Fruit fly (Drosophila melanogaster): ENCODE data around the gene dpr15.

Gene dpr15

dm6 chr3R:12158495-12158894 is at the start of gene dpr15:
TSS of gene dpr15 (minus strand) at chr3R:12158595.
- no peak for TF ChIP-seq CG8478 (optimal IDR thresholded peaks at IDR 0.05)
- TF ChIP-seq pan (optimal IDR thresholded peaks at IDR 0.05): no peak
- TF ChIP-seq Dll (optimal IDR thresholded peaks at IDR 0.05): no peak
- TF ChIP-seq usp (GFP tag; optimal IDR thresholded peaks at IDR 0.05): no peak
- TF ChIP-seq EcR (GFP tag; optimal IDR thresholded peaks at IDR 0.05): no peak
- TF ChIP-seq psq (optimal IDR thresholded peaks at IDR 0.05): no peak

DNA sequence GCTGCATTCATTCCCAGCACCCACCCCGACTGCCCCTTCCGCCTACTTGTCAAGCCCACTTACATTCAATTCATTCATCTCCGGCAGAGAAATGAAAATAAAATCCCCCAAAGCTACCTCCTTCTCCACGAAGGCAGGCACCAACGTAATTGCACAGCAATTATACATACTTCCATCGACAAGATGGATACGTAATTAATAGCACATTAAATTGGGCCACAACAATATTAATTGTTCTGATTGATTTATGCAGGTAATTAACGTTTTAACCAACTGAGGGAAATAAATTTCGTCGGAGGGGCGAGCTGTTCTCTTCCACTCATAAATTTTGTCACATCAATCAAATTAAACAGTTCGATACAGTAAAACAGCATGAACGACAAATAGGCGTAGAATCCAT is 39.2 kb upstream of the dpr15 start, which contains the start of gene Adk1:
Adk1 (plus strand) TSS at position 301 of the 400 bp plus-strand sequence.
- TF ChIP-seq usp (GFP tag; optimal IDR thresholded peaks at IDR 0.05): no peak
- no peak for TF ChIP-seq Dll (optimal IDR thresholded peaks at IDR 0.05)
- no peak for TF ChIP-seq EcR (GFP tag; optimal IDR thresholded peaks at IDR 0.05)
- TF ChIP-seq CG8478 (optimal IDR thresholded peaks at IDR 0.05): no peak
- no peak for TF ChIP-seq pan (optimal IDR thresholded peaks at IDR 0.05)
- no peak for TF ChIP-seq psq (optimal IDR thresholded peaks at IDR 0.05)

DNA sequence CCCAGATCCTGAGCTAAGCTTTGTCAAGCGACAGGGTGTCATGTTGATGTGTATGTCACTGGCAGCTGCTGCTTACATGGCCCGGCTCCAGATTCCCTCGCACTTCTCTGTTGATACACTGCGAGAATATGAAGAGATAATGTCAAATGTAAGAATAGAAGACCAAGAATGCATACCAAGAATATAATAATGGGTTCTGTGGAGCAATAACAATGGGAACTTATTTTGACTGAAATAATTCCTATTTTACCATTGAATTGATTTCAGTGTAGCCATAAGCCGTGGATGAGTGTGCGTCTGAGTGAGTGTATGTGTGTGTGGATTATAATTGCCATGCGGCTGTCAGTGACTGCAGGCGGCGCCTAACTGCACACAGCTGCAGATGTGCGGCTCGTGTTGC is 37.7 kb upstream of the dpr15 start:
- TF ChIP-seq EcR (GFP tag; optimal IDR thresholded peaks at IDR 0.05) (no peak), pan (optimal IDR thresholded peaks at IDR 0.05) (no peak), Dll (optimal IDR thresholded peaks at IDR 0.05) (no peak), psq (optimal IDR thresholded peaks at IDR 0.05) (no peak), usp (GFP tag; optimal IDR thresholded peaks at IDR 0.05) (no peak), CG8478 (optimal IDR thresholded peaks at IDR 0.05) (no peak)

- TF ChIP-seq psq (optimal IDR thresholded peaks at IDR 0.05) (no peak), pan (optimal IDR thresholded peaks at IDR 0.05) (no peak), EcR (GFP tag; optimal IDR thresholded peaks at IDR 0.05) (no peak), Dll (optimal IDR thresholded peaks at IDR 0.05) (no peak), usp (GFP tag; optimal IDR thresholded peaks at IDR 0.05) (no peak), CG8478 (optimal IDR thresholded peaks at IDR 0.05) (no peak)
Measured at dm6 chr3R:12194911-12195310, 36.5 kb upstream of the dpr15 start, which contains the start of the genes eIF3d2 and CG43450. TSS of gene eIF3d2 (minus strand) at chr3R:12195011. TSS of gene CG43450 (plus strand) at chr3R:12195294.

DNA sequence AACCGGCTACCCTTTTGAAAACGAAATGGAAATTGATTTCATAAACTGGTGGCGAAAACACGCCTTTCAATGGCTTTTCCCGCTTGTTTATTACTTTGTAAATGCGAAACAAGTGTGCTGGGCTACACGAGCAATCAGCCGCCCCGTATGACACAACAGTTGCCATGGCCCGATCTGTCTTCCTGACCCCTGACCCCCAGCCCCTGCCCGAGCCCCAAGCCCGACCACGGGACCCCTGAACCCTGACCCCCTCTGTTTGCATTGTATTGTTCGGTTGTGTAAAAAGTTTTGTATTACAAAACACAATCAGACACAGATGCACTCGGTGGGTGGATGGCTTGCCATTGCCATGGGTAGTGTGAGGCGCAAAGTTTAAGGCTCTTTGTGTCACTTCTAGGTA is 27.2 kb upstream of the dpr15 start:
- no peak for TF ChIP-seq EcR (GFP tag; optimal IDR thresholded peaks at IDR 0.05)
- no peak for TF ChIP-seq CG8478 (optimal IDR thresholded peaks at IDR 0.05)
- TF ChIP-seq Dll (optimal IDR thresholded peaks at IDR 0.05): no peak
- TF ChIP-seq pan (optimal IDR thresholded peaks at IDR 0.05): no peak
- TF ChIP-seq psq (optimal IDR thresholded peaks at IDR 0.05): no peak
- no peak for TF ChIP-seq usp (GFP tag; optimal IDR thresholded peaks at IDR 0.05)

dm6 chr3R:12168348-12168747 is 10.0 kb upstream of the dpr15 start:
- TF ChIP-seq usp (GFP tag; optimal IDR thresholded peaks at IDR 0.05) (no peak), pan (optimal IDR thresholded peaks at IDR 0.05) (no peak), CG8478 (optimal IDR thresholded peaks at IDR 0.05) (no peak), Dll (optimal IDR thresholded peaks at IDR 0.05) (no peak), EcR (GFP tag; optimal IDR thresholded peaks at IDR 0.05) (no peak), psq (optimal IDR thresholded peaks at IDR 0.05) (no peak)

DNA sequence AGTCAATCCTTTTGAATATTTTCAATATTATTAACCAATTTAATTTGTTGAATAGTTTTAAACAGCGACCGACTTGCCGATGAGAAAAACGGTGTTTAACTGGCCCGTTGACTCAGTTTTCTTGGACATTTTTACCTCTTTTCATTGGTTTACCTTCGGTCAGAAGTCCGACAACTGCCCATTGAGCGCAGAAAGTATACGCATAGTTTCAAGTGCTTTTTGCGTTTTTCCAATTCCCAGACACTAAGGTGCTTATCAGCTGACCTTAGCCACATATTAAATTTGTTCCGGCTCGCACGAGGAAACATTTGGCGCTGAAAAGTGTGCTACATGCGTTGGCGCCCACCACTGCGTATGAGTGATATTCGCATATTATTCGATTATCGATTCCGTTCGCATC is 7.7 kb upstream of the dpr15 start, which contains the start of gene Cpn:
Cpn (minus strand) TSS at position 101 of the 400 bp plus-strand sequence.
- no peak for TF ChIP-seq usp (GFP tag; optimal IDR thresholded peaks at IDR 0.05)
- TF ChIP-seq pan (optimal IDR thresholded peaks at IDR 0.05): no peak
- TF ChIP-seq psq (optimal IDR thresholded peaks at IDR 0.05): no peak
- TF ChIP-seq EcR (GFP tag; optimal IDR thresholded peaks at IDR 0.05): no peak
- TF ChIP-seq CG8478 (optimal IDR thresholded peaks at IDR 0.05): no peak
- TF ChIP-seq Dll (optimal IDR thresholded peaks at IDR 0.05): no peak

DNA sequence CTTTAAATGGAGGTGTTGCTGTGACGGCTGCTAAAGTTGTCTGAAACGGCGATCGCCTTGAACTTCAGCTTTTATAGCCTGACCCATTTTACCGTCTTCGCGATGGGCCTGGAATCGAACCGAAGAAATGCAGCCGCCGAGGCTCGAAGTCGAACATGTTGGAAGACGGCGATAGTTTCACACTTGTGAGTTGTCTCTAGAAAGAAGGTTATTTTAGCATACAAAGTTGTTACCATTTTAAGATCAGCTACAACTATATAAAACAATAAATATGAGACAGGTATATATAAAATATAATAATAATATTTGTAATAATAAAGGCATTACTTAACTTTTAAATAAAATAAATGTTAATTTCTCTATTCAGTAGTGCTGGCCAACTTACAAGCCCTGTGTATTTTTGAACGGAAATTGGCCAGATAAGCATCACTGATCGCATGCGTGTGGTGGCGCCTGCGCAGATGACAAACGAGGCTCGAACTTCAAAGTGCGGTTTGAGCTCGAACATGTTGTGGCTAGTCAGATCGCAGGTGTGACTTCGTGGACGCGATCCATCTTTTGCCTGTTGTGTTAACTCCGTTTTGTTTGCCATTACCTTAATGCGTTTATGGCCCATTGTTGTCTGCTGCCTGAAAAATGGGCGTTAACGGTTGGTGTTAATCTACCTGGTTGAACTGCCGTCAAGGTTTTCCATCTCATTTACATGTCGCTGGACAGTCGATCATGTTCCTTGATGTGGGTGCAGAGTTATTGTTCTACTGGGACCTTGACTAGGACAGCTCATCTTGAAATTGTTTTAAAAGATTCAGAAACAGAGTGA is 30.0 kb downstream of the dpr15 start, which contains the start of gene CG4702:
CG4702 (minus strand) TSS at position 51 of the 820 bp plus-strand sequence.
- no peak for TF ChIP-seq usp (GFP tag; optimal IDR thresholded peaks at IDR 0.05)
- no peak for TF ChIP-seq EcR (GFP tag; optimal IDR thresholded peaks at IDR 0.05)
- TF ChIP-seq CG8478 (optimal IDR thresholded peaks at IDR 0.05): no peak
- no peak for TF ChIP-seq pan (optimal IDR thresholded peaks at IDR 0.05)
- TF ChIP-seq Dll (optimal IDR thresholded peaks at IDR 0.05): no peak
- TF ChIP-seq psq (optimal IDR thresholded peaks at IDR 0.05): no peak

DNA sequence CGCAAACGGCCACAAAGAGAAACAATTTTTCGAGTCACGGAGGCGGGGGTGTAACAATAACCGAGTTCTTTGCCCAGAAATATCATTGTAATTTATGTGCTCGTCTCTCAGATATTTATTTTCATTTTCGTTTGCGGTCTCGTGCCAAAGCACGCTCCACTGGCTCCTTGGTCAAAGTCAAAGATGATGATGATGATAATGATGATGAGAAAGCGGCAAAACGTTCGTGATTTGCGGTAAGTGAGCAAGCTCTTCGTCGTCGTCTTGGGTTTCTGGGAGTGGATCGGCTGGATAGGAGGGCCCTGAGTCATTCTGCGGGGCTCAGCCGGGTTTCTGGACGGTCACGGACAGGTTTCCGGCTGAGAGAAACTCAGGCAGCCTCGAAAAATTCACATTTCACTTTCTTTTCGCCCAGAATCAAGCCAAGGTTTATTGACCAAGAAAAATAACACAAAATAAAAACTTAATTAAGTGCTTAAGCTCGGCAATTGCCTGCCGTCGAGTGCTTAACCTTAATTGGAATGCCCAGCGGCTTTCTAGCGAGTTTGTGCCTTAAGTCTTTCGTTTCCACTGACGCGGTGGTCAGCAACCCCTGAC is 32.9 kb downstream of the dpr15 start:
- TF ChIP-seq CG8478 (optimal IDR thresholded peaks at IDR 0.05) (no peak), Dll (optimal IDR thresholded peaks at IDR 0.05) (no peak), EcR (GFP tag; optimal IDR thresholded peaks at IDR 0.05) (no peak), psq (optimal IDR thresholded peaks at IDR 0.05) (no peak), pan (optimal IDR thresholded peaks at IDR 0.05) (no peak), usp (GFP tag; optimal IDR thresholded peaks at IDR 0.05) (no peak)

- no peak for TF ChIP-seq psq (optimal IDR thresholded peaks at IDR 0.05)
- TF ChIP-seq pan (optimal IDR thresholded peaks at IDR 0.05): no peak
Measured at dm6 chr3R:12124843-12125242, 33.6 kb downstream of the dpr15 start.

dm6 chr3R:12121161-12121560 is 37.2 kb downstream of the dpr15 start:
- TF ChIP-seq psq (optimal IDR thresholded peaks at IDR 0.05) (no peak), usp (GFP tag; optimal IDR thresholded peaks at IDR 0.05) (no peak), Dll (optimal IDR thresholded peaks at IDR 0.05) (no peak), pan (optimal IDR thresholded peaks at IDR 0.05) (no peak), EcR (GFP tag; optimal IDR thresholded peaks at IDR 0.05) (no peak), CG8478 (optimal IDR thresholded peaks at IDR 0.05) (no peak)

- no peak for TF ChIP-seq EcR (GFP tag; optimal IDR thresholded peaks at IDR 0.05)
- TF ChIP-seq psq (optimal IDR thresholded peaks at IDR 0.05): no peak
- no peak for TF ChIP-seq pan (optimal IDR thresholded peaks at IDR 0.05)
- no peak for TF ChIP-seq CG8478 (optimal IDR thresholded peaks at IDR 0.05)
- TF ChIP-seq usp (GFP tag; optimal IDR thresholded peaks at IDR 0.05): no peak
- TF ChIP-seq Dll (optimal IDR thresholded peaks at IDR 0.05): no peak
Measured at dm6 chr3R:12113700-12114099, 44.7 kb downstream of the dpr15 start.

Measured in whole organism.